Fruit fly (Drosophila melanogaster) whole organism, prepupa: ENCODE results near the gene CG13930.

Experiments used
- Blimp-1 ChIP-seq: fragments of 200-800 bp; sonication (Bioruptor generic); optimal IDR thresholded peaks from 3 replicates; lab custom pipeline; 2017; ENCODE audit warnings: missing biosample characterization, missing genetic modification characterization, mild to moderate bottlenecking, moderate library complexity, missing genetic modification reagents
- CG10631 ChIP-seq: fragments of 200-800 bp; sonication (Bioruptor generic); optimal IDR thresholded peaks from 2 replicates; lab custom pipeline; 2016; ENCODE audit warnings: missing biosample characterization, missing genetic modification characterization
- CG11294 ChIP-seq: fragments of 200-800 bp; sonication (Bioruptor generic); IDR thresholded peaks from 2 replicates; pipeline ENCODE4 v1.3.6; 2022; ENCODE audit warnings: missing biosample characterization, missing genetic modification characterization
- CG11902 ChIP-seq: fragments of 200-800 bp; sonication (Bioruptor generic); optimal IDR thresholded peaks from 3 replicates; lab custom pipeline; 2016; ENCODE audit warnings: missing biosample characterization, missing genetic modification characterization
- CG15336 ChIP-seq: fragments of 200-800 bp; sonication (Bioruptor generic); IDR thresholded peaks from 2 replicates; pipeline ENCODE4 v1.3.6; 2022; ENCODE audit warnings: missing biosample characterization, missing genetic modification characterization
- CG1621 ChIP-seq: fragments of 200-800 bp; sonication (Bioruptor generic); optimal IDR thresholded peaks from 3 replicates; lab custom pipeline; 2018; ENCODE audit warnings: missing biosample characterization, mild to moderate bottlenecking, missing genetic modification characterization
- CG16779 ChIP-seq: fragments of 200-800 bp; sonication (Bioruptor generic); optimal IDR thresholded peaks from 3 replicates; lab custom pipeline; 2017; ENCODE audit warnings: missing biosample characterization, mild to moderate bottlenecking, missing genetic modification characterization
- CG3032 ChIP-seq: fragments of 200-800 bp; optimal IDR thresholded peaks from 2 replicates; lab custom pipeline; 2019; ENCODE audit warnings: missing biosample characterization, mild to moderate bottlenecking, missing genetic modification characterization, moderate library complexity
- CG31627 ChIP-seq: fragments of 200-800 bp; sonication (Bioruptor generic); optimal IDR thresholded peaks from 3 replicates; lab custom pipeline; 2016; ENCODE audit warnings: missing biosample characterization, missing genetic modification characterization
- CG34406 ChIP-seq: fragments of 200-800 bp; sonication (Bioruptor generic); optimal IDR thresholded peaks from 3 replicates; lab custom pipeline; 2016; ENCODE audit warnings: missing biosample characterization, missing genetic modification characterization
- CG3919 ChIP-seq: fragments of 200-800 bp; sonication (Bioruptor generic); optimal IDR thresholded peaks from 3 replicates; lab custom pipeline; 2016; ENCODE audit warnings: missing biosample characterization, missing genetic modification characterization
- CG6163 ChIP-seq: fragments of 200-800 bp; sonication (Bioruptor generic); IDR thresholded peaks from 3 replicates; pipeline ENCODE4 v1.3.6; 2022; ENCODE audit warnings: missing biosample characterization, missing genetic modification characterization
- CG6792 ChIP-seq: fragments of 200-800 bp; sonication (Bioruptor generic); optimal IDR thresholded peaks from 3 replicates; lab custom pipeline; 2016; ENCODE audit warnings: missing biosample characterization, missing genetic modification characterization
- CG6808 ChIP-seq: fragments of 200-800 bp; sonication (Bioruptor generic); optimal IDR thresholded peaks from 3 replicates; lab custom pipeline; 2017; ENCODE audit warnings: missing biosample characterization, missing genetic modification characterization, mild to moderate bottlenecking, moderate library complexity, missing genetic modification reagents
- CG6854 ChIP-seq: fragments of 200-800 bp; sonication (Bioruptor generic); optimal IDR thresholded peaks from 2 replicates; lab custom pipeline; 2017; ENCODE audit warnings: missing biosample characterization, mild to moderate bottlenecking, missing genetic modification characterization
- CG7368 ChIP-seq: fragments of 200-800 bp; sonication (Bioruptor generic); optimal IDR thresholded peaks from 3 replicates; lab custom pipeline; 2016; ENCODE audit warnings: missing biosample characterization, missing genetic modification characterization
- CG8119 ChIP-seq: fragments of 200-800 bp; sonication (Bioruptor generic); IDR thresholded peaks from 3 replicates; pipeline ENCODE4 v1.3.6; 2022; ENCODE audit warnings: missing biosample characterization, missing genetic modification characterization
- CG8319 ChIP-seq: fragments of 200-800 bp; sonication (Bioruptor generic); optimal IDR thresholded peaks from 3 replicates; lab custom pipeline; 2016; ENCODE audit warnings: missing biosample characterization, missing genetic modification characterization
- CG8632 ChIP-seq: fragments of 200-800 bp; sonication (Bioruptor generic); optimal IDR thresholded peaks from 3 replicates; lab custom pipeline; 2016; ENCODE audit warnings: missing biosample characterization, missing genetic modification characterization
- CG9139 ChIP-seq: fragments of 200-800 bp; sonication (Bioruptor generic); optimal IDR thresholded peaks from 3 replicates; lab custom pipeline; 2017; ENCODE audit warnings: missing biosample characterization, mild to moderate bottlenecking, missing genetic modification characterization
- Eip75B ChIP-seq: fragments of 200-800 bp; sonication (Bioruptor generic); optimal IDR thresholded peaks from 3 replicates; lab custom pipeline; 2016; ENCODE audit warnings: missing biosample characterization, missing genetic modification characterization
- Eip93F ChIP-seq: fragments of 200-800 bp; sonication (Bioruptor generic); optimal IDR thresholded peaks from 2 replicates; lab custom pipeline; 2016; ENCODE audit warnings: missing biosample characterization, mild to moderate bottlenecking, missing genetic modification characterization
- Ets21C ChIP-seq: fragments of 200-800 bp; sonication (Bioruptor generic); optimal IDR thresholded peaks from 3 replicates; lab custom pipeline; 2016; ENCODE audit warnings: missing biosample characterization, missing genetic modification characterization
- Ets96B ChIP-seq: fragments of 200-800 bp; optimal IDR thresholded peaks from 2 replicates; lab custom pipeline; 2019; ENCODE audit warnings: missing biosample characterization, mild to moderate bottlenecking, missing genetic modification characterization, moderate library complexity
- Gug ChIP-seq: fragments of 200-800 bp; sonication (Bioruptor generic); IDR thresholded peaks from 2 replicates; pipeline ENCODE4 v1.3.6; 2022; ENCODE audit warnings: missing biosample characterization, missing genetic modification characterization
- Hr38 ChIP-seq: sonication (Bioruptor generic); optimal IDR thresholded peaks from 2 replicates; lab custom pipeline; 2016; ENCODE audit warnings: missing biosample characterization, missing genetic modification characterization
- Hr39 ChIP-seq: fragments of 200-800 bp; sonication (Bioruptor generic); optimal IDR thresholded peaks from 2 replicates; lab custom pipeline; 2016; ENCODE audit warnings: missing biosample characterization, missing genetic modification characterization
- Lpt ChIP-seq: fragments of 200-800 bp; sonication (Bioruptor generic); optimal IDR thresholded peaks from 3 replicates; lab custom pipeline; 2016; ENCODE audit warnings: missing biosample characterization, missing genetic modification characterization
- OdsH ChIP-seq: fragments of 200-800 bp; sonication (Bioruptor generic); optimal IDR thresholded peaks from 3 replicates; lab custom pipeline; 2016; ENCODE audit warnings: missing biosample characterization, missing genetic modification characterization
- Sox102F ChIP-seq: fragments of 200-800 bp; sonication (Bioruptor generic); optimal IDR thresholded peaks from 2 replicates; lab custom pipeline; 2016; ENCODE audit warnings: missing biosample characterization, mild to moderate bottlenecking, missing genetic modification characterization
- Sox14 ChIP-seq: fragments of 200-800 bp; sonication (Bioruptor generic); optimal IDR thresholded peaks from 3 replicates; lab custom pipeline; 2016; ENCODE audit warnings: missing biosample characterization, missing genetic modification characterization
- Sox15 ChIP-seq: fragments of 200-800 bp; sonication (Bioruptor generic); optimal IDR thresholded peaks from 3 replicates; lab custom pipeline; 2016; ENCODE audit warnings: missing biosample characterization, missing genetic modification characterization
- achi ChIP-seq: fragments of 200-800 bp; sonication (Bioruptor generic); optimal IDR thresholded peaks from 3 replicates; lab custom pipeline; 2016; ENCODE audit warnings: missing biosample characterization, missing genetic modification characterization
- acj6 ChIP-seq: fragments of 200-800 bp; sonication (Bioruptor generic); optimal IDR thresholded peaks from 3 replicates; lab custom pipeline; 2016; ENCODE audit warnings: missing biosample characterization, missing genetic modification characterization
- cyc ChIP-seq: fragments of 200-800 bp; sonication (Bioruptor generic); optimal IDR thresholded peaks from 3 replicates; lab custom pipeline; 2016; ENCODE audit warnings: missing biosample characterization, missing genetic modification characterization
- dac ChIP-seq: fragments of 200-800 bp; sonication (Bioruptor generic); optimal IDR thresholded peaks from 2 replicates; lab custom pipeline; 2017; ENCODE audit warnings: missing biosample characterization, mild to moderate bottlenecking, missing genetic modification characterization
- dsx ChIP-seq: fragments of 200-800 bp; optimal IDR thresholded peaks from 3 replicates; lab custom pipeline; 2019; ENCODE audit warnings: missing biosample characterization, mild to moderate bottlenecking, missing genetic modification characterization, moderate library complexity; ENCODE audit not compliant: poor library complexity, severe bottlenecking
- eg ChIP-seq: fragments of 200-800 bp; sonication (Bioruptor generic); IDR thresholded peaks from 3 replicates; pipeline ENCODE4 v1.3.6; 2022; ENCODE audit warnings: missing biosample characterization, missing genetic modification characterization
- esn ChIP-seq: fragments of 200-800 bp; sonication (Bioruptor generic); optimal IDR thresholded peaks from 2 replicates; lab custom pipeline; 2016; ENCODE audit warnings: missing biosample characterization, mild to moderate bottlenecking, missing genetic modification characterization, moderate library complexity
- fd59A ChIP-seq: fragments of 200-800 bp; sonication (Bioruptor generic); optimal IDR thresholded peaks from 2 replicates; lab custom pipeline; 2017; ENCODE audit warnings: missing biosample characterization, mild to moderate bottlenecking, missing genetic modification characterization, missing genetic modification reagents
- fd85E ChIP-seq: fragments of 200-800 bp; sonication (Bioruptor generic); optimal IDR thresholded peaks from 3 replicates; lab custom pipeline; 2016; ENCODE audit warnings: missing biosample characterization, missing genetic modification characterization
- lz ChIP-seq: fragments of 200-800 bp; sonication (Bioruptor generic); optimal IDR thresholded peaks from 3 replicates; lab custom pipeline; 2016; ENCODE audit warnings: missing biosample characterization, missing genetic modification characterization
- net ChIP-seq: fragments of 200-800 bp; sonication (Bioruptor generic); optimal IDR thresholded peaks from 3 replicates; lab custom pipeline; 2016; ENCODE audit warnings: missing biosample characterization, missing genetic modification characterization
- pdm3 ChIP-seq: fragments of 200-800 bp; sonication (Bioruptor generic); optimal IDR thresholded peaks from 3 replicates; lab custom pipeline; 2016; ENCODE audit warnings: missing biosample characterization, missing genetic modification characterization
- salr ChIP-seq, 2 experiments: fragments of 200-800 bp; sonication (Bioruptor generic); optimal IDR thresholded peaks; 3 replicates each; lab custom pipeline; 2016 to 2018; ENCODE audit warnings: missing biosample characterization in 2 of 2, missing genetic modification characterization in 2 of 2, mild to moderate bottlenecking in 1 of 2
- spab ChIP-seq: fragments of 200-800 bp; sonication (Bioruptor generic); optimal IDR thresholded peaks from 2 replicates; lab custom pipeline; 2017; ENCODE audit warnings: missing biosample characterization, mild to moderate bottlenecking, missing genetic modification characterization, missing genetic modification reagents
- svp ChIP-seq: fragments of 200-800 bp; sonication (Bioruptor generic); peaks from one replicate; lab custom pipeline; 2016; ENCODE audit warnings: missing biosample characterization, missing genetic modification characterization
- topi ChIP-seq: fragments of 200-800 bp; sonication (Bioruptor generic); optimal IDR thresholded peaks from 3 replicates; lab custom pipeline; 2016; ENCODE audit warnings: missing biosample characterization, missing genetic modification characterization

Gene CG13930

DNA sequence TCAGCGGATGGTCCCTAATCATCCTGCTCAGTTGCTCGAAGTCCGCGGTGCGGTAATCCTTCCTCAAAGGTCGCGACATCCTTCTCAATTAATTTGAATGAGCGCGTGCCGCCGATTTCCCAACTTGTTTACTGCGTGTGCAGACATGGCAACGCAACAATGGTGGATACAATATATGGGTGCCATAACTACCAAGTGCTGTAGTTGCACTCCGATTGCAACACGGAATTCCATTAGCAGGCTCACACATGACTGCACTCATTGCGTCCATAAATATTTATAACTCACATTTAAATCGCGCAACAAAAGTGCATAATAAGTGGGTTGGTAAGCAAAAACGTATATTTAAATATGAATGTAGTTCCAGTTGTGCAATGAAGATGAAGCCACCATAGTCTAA is at the start of gene CG13930:
Gene CG13930, minus strand, starts transcription at position 101 of the 400 bp plus-strand sequence.
- TF ChIP-seq Sox14 (no peak), CG3919 (no peak), salr (GFP tag; optimal IDR thresholded peaks at IDR 0.05; lab: Kevin White, UChicago) (no peak), CG16779 (no peak), dsx (GFP tag; lab: Kevin White, UChicago) (no peak), fd59A (GFP tag; lab: Kevin White, UChicago) (no peak), achi (GFP tag; lab: Kevin White, UChicago) (no peak), spab (GFP tag; lab: Kevin White, UChicago) (no peak), CG6163 (GFP tag; lab: Robert Waterston, UW) (no peak), CG15336 (GFP tag; lab: Robert Waterston, UW) (no peak), Hr39 (GFP tag; lab: Kevin White, UChicago) (no peak), CG6792 (GFP tag; lab: Kevin White, UChicago) (no peak), eg (GFP tag; lab: Robert Waterston, UW) (no peak), cyc (GFP tag; lab: Kevin White, UChicago) (no peak), CG34406 (GFP tag; lab: Kevin White, UChicago) (no peak), CG7368 (GFP tag; lab: Kevin White, UChicago) (no peak), CG8319 (GFP tag; lab: Kevin White, UChicago) (no peak), CG11294 (GFP tag; lab: Robert Waterston, UW) (no peak), net (no peak)

DNA sequence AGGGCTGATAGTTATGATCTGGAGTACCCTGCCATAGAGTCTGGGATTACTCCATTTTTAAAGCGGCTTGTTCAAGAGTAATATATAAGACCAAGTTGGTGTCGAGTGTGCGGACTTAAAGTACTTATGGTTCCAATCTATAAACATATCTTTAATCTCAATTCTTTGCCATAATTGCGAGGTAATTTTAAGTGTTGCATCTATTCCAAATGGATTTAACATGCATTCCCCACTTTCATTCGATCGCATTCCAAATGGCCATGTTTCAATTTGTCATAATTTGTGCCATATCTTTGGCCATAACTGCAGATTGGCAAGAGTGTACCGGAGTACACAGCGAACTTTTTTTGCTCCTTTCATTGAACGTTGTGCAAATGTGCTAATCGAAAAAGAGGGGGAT is 38.7 kb upstream of the CG13930 start:
- TF ChIP-seq CG3032 (tag; lab: Kevin White, UChicago) (peak; percentile 59), spab (GFP tag; lab: Kevin White, UChicago) (no peak), cyc (GFP tag; lab: Kevin White, UChicago) (no peak), fd85E (GFP tag; lab: Kevin White, UChicago) (no peak), CG6792 (GFP tag; lab: Kevin White, UChicago) (peak; percentile 1), CG8632 (GFP tag; lab: Kevin White, UChicago) (peak; percentile 18), fd59A (GFP tag; lab: Kevin White, UChicago) (peak; percentile 45), CG15336 (GFP tag; lab: Robert Waterston, UW) (no peak), CG8319 (GFP tag; lab: Kevin White, UChicago) (no peak), Ets21C (no peak), esn (GFP tag; lab: Kevin White, UChicago) (no peak), CG9139 (GFP tag; lab: Kevin White, UChicago) (no peak), CG10631 (no peak), achi (GFP tag; lab: Kevin White, UChicago) (no peak), CG3919 (peak; percentile 2), topi (GFP tag; lab: Kevin White, UChicago) (no peak), Gug (GFP tag; lab: Robert Waterston, UW) (no peak), acj6 (no peak), CG7368 (GFP tag; lab: Kevin White, UChicago) (no peak), CG11902 (GFP tag; lab: Kevin White, UChicago) (no peak), CG6854 (GFP tag; lab: Kevin White, UChicago) (no peak), Sox15 (GFP tag; lab: Kevin White, UChicago) (no peak), Hr39 (GFP tag; lab: Kevin White, UChicago) (peak; percentile 23), net (no peak), pdm3 (GFP tag; lab: Kevin White, UChicago) (no peak), Sox14 (peak; percentile 17), CG16779 (no peak), CG8119 (GFP tag; lab: Robert Waterston, UW) (no peak), Lpt (GFP tag; lab: Kevin White, UChicago) (no peak), OdsH (GFP tag; lab: Kevin White, UChicago) (no peak), Sox102F (GFP tag; lab: Kevin White, UChicago) (no peak), CG6808 (GFP tag; lab: Kevin White, UChicago) (peak; percentile 46), lz (GFP tag; lab: Kevin White, UChicago) (no peak), Eip75B (GFP tag; lab: Kevin White, UChicago) (no peak), svp (GFP tag; lab: Kevin White, UChicago) (no peak), salr (GFP tag; optimal IDR thresholded peaks at IDR 0.05; lab: Kevin White, UChicago) (peak in 1 of 2 experiments; percentile 24), CG31627 (peak; percentile 17), dac (GFP tag; lab: Kevin White, UChicago) (no peak), CG11294 (GFP tag; lab: Robert Waterston, UW) (no peak), Ets96B (peak; percentile 52), Blimp-1 (no peak), CG1621 (tag; lab: Kevin White, UChicago) (no peak), CG6163 (GFP tag; lab: Robert Waterston, UW) (no peak), Hr38 (GFP tag; lab: Kevin White, UChicago) (no peak), Eip93F (GFP tag; lab: Kevin White, UChicago) (no peak), CG34406 (GFP tag; lab: Kevin White, UChicago) (no peak)
